Worm (Caenorhabditis elegans): ENCODE data around the gene K01A6.5.
A peak's percentile ranks its signal among the peaks of the same experiment; 100 is the strongest.

The K01A6.5 gene

DNA sequence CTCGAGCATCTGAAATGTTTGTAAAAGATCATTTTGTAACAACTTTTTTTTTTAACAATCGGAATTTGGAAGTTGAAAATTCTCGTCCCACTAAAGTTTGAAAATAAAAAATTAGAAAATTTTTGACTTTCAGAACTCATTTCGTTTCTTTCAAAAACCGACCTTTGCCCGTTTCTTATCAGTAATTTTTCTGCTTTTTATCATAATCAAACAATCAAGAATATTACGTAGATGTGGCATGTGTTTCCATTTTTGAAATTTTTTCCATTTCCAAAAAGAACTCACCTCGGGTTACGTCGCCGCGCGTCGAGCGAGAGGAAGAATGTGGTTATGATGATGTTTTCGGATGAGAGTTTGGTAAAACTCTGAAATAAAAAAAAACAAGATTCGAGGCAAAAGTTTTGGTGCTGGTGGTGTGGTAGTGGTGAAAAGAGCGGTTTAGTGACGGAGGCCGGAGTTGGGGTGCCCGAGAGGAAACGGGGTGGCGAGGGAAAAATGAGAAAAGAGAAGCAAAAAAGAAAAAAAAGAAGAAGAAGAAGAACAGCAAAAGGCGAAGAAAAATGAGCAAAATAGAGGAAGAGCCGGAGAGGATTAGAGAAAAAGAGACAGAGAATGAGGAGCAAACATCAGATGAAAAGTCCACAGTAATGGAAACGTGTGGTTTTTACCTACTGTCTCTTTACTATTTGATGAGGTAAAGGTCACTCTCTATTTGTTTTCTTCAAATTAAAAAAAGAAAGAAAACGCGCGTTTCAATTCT lies 18.4 kb downstream of the K01A6.5 start, which contains the start of gene T12A7.2:
Gene T12A7.2 (minus strand): TSS at position 412 of the 760 bp plus-strand sequence.
- TF ChIP-seq ztf-23 (GFP tag; IDR thresholded peaks at IDR 0.05), result no peak
- TF ChIP-seq ref-1 (GFP tag; conservative IDR thresholded peaks at IDR 0.05), result no peak
- TF ChIP-seq klf-2 (GFP tag; conservative IDR thresholded peaks at IDR 0.05), result no peak
- TF ChIP-seq cog-1 (tag; optimal IDR thresholded peaks at IDR 0.05), result no peak
- no peak for TF ChIP-seq T22C8.4 (GFP tag; IDR thresholded peaks at IDR 0.05)
- no peak for TF ChIP-seq med-1 (GFP tag; optimal IDR thresholded peaks at IDR 0.05; ENCODE audit: insufficient read depth)
- no peak for TF ChIP-seq flt-1 (GFP tag; IDR thresholded peaks at IDR 0.05)
- TF ChIP-seq tab-1 (GFP tag; IDR thresholded peaks at IDR 0.05), result no peak

DNA sequence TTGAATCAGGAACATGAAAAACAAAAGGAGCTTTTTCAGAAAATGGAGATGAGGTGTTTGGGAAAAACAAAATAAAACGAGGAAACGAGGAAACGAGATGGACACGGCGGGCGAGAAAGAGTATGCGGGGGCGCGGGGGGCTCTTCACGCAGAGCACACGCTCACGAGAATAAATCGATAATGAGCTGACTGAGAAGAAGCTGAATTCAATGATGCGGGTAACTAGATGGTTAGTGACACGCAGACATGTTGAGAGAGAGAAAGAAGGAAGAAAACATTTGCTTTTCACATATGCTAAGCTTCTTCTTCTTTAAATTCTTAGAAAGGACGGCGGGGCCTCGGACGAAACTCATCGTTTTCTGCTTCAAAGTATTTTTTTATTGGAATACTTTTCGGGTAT lies 23.0 kb downstream of the K01A6.5 start:
- TF ChIP-seq T22C8.4 (GFP tag; IDR thresholded peaks at IDR 0.05) (peak; percentile 73), flt-1 (GFP tag; IDR thresholded peaks at IDR 0.05) (no peak)

DNA sequence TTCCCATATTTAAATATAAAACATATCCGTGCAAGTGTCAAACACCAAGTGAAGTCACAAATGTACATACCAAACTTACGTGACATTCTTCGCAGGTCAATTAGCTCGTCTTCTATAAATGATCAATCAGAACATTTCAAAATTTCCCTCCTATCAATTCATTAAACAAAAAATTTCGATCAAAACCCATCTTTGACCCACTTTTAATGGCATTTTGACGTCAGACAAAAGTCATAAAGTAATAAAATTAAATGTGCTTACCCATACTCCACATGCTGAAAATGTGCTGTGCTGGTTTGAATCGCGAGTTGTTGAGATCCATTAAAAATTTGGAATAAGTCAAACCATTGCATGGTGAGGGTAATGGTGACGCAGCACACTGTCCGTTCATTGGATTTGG lies 27.3 kb downstream of the K01A6.5 start:
- no peak for TF ChIP-seq med-1 (GFP tag; optimal IDR thresholded peaks at IDR 0.05; ENCODE audit: insufficient read depth)

DNA sequence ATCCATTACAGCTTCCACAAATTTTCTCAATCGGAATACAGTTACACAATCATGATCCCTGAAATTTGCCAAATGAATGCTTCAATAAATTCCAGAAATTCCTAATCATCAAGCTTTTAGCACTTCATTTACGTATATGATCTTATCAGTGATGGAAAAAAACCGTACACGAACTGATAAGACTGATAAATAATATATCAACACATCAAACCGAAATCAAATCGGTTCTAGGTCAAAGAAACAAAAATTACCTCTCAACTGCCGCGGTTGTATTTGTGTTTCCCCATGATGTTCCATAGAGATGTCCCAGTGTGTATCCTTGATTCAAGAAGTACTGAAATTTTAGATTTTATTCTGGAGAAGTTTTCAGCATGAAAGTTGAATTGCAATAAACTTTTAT lies 28.6 kb downstream of the K01A6.5 start:
- TF ChIP-seq klf-2 (GFP tag; conservative IDR thresholded peaks at IDR 0.05), result no peak
- no peak for TF ChIP-seq tab-1 (GFP tag; IDR thresholded peaks at IDR 0.05)
- TF ChIP-seq cog-1 (tag; optimal IDR thresholded peaks at IDR 0.05), result no peak
- no peak for TF ChIP-seq ref-1 (GFP tag; conservative IDR thresholded peaks at IDR 0.05)
- TF ChIP-seq ztf-23 (GFP tag; IDR thresholded peaks at IDR 0.05), result no peak
- no peak for TF ChIP-seq flt-1 (GFP tag; IDR thresholded peaks at IDR 0.05)
- TF ChIP-seq ztf-29 (GFP tag; IDR thresholded peaks at IDR 0.05), result no peak
- no peak for TF ChIP-seq T22C8.4 (GFP tag; IDR thresholded peaks at IDR 0.05)
- TF ChIP-seq med-1 (GFP tag; optimal IDR thresholded peaks at IDR 0.05; ENCODE audit: insufficient read depth), result no peak

DNA sequence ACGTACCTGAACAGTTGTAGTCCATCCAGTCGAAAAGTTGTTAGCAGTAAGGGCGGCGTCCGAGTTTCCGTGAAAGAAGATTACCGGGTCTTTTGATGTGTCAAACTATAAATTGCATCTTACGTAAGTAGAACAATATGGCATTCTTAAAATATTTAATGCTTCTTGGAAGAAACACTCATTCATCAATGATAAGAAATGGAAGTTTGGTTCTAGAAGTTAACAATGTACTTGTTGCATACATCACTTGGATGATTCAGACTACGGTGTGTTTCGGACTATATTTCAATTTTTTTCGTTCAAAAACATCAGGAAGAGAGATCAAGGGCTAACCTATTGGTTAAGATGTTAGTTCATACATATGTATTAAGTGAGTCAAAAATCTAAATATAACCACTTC lies 29.6 kb downstream of the K01A6.5 start:
- TF ChIP-seq ref-1 (GFP tag; conservative IDR thresholded peaks at IDR 0.05) (no peak), ztf-29 (GFP tag; IDR thresholded peaks at IDR 0.05) (no peak), cog-1 (tag; optimal IDR thresholded peaks at IDR 0.05) (no peak), tab-1 (GFP tag; IDR thresholded peaks at IDR 0.05) (no peak), klf-2 (GFP tag; conservative IDR thresholded peaks at IDR 0.05) (no peak), ztf-23 (GFP tag; IDR thresholded peaks at IDR 0.05) (no peak), med-1 (GFP tag; optimal IDR thresholded peaks at IDR 0.05; ENCODE audit: insufficient read depth) (no peak), flt-1 (GFP tag; IDR thresholded peaks at IDR 0.05) (no peak), T22C8.4 (GFP tag; IDR thresholded peaks at IDR 0.05) (no peak)

DNA sequence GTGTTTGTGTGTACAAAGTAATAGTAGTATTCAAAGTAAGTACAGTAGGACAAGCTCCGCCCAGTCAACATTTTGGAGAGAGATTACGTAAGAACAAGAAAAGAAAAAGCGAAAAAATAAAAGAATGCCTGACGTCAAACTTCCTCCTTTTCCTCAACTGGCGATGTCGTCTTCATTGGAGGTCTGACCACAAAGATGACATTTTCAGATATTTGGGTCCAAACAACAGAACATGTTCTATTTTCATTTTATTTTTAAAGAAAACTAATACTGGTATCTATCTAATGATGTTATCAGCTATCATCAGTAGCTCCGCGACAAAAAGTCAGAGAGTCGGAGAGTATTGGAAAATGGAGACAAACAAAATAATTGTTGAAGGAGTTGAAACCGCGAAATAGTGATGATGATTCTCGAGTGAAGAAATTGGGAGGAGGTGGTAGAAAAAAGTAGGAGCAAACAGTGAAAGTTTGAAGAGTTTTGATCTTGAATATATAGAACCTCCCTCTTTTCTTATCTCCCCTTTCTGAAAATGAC lies 31.3 kb downstream of the K01A6.5 start, which contains the start of gene lips-5:
Gene lips-5 (minus strand): TSS at position 51 of the 534 bp plus-strand sequence.
- TF ChIP-seq T22C8.4 (GFP tag; IDR thresholded peaks at IDR 0.05), result no peak
- TF ChIP-seq med-1 (GFP tag; optimal IDR thresholded peaks at IDR 0.05; ENCODE audit: insufficient read depth), result no peak
- TF ChIP-seq ref-1 (GFP tag; conservative IDR thresholded peaks at IDR 0.05), result no peak
- TF ChIP-seq klf-2 (GFP tag; conservative IDR thresholded peaks at IDR 0.05), result no peak
- no peak for TF ChIP-seq cog-1 (tag; optimal IDR thresholded peaks at IDR 0.05)
- no peak for TF ChIP-seq tab-1 (GFP tag; IDR thresholded peaks at IDR 0.05)
- TF ChIP-seq ztf-23 (GFP tag; IDR thresholded peaks at IDR 0.05), result no peak
- TF ChIP-seq flt-1 (GFP tag; IDR thresholded peaks at IDR 0.05), result no peak

DNA sequence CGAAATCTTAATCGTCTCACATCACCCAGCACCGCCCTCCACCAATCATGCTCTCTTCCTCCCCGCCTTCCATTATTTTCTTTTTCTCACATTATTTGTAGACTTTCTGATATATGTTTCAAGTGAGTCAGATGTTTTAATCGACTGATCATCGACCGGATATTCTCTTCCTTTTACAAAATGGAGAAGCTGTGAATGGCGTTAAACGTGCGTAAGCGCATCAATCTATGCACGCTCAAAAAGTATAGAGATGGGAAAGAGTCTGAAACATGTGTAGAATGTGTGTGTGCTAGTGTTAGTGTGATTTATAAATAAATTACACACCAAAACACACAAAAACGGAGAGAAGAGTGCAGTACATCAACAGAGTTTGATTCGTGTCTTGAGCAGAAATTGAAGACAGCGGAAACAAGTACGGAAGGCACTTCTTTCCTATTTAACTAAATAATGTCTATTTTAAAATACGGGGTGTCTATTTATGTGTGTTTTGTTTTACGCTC lies 34.5 kb downstream of the K01A6.5 start:
- TF ChIP-seq tab-1 (GFP tag; IDR thresholded peaks at IDR 0.05) (no peak), ztf-29 (GFP tag; IDR thresholded peaks at IDR 0.05) (no peak), cog-1 (tag; optimal IDR thresholded peaks at IDR 0.05) (no peak), ref-1 (GFP tag; conservative IDR thresholded peaks at IDR 0.05) (no peak), klf-2 (GFP tag; conservative IDR thresholded peaks at IDR 0.05) (no peak), flt-1 (GFP tag; IDR thresholded peaks at IDR 0.05) (no peak), T22C8.4 (GFP tag; IDR thresholded peaks at IDR 0.05) (no peak), ztf-23 (GFP tag; IDR thresholded peaks at IDR 0.05) (no peak), med-1 (GFP tag; optimal IDR thresholded peaks at IDR 0.05; ENCODE audit: insufficient read depth) (no peak)

DNA sequence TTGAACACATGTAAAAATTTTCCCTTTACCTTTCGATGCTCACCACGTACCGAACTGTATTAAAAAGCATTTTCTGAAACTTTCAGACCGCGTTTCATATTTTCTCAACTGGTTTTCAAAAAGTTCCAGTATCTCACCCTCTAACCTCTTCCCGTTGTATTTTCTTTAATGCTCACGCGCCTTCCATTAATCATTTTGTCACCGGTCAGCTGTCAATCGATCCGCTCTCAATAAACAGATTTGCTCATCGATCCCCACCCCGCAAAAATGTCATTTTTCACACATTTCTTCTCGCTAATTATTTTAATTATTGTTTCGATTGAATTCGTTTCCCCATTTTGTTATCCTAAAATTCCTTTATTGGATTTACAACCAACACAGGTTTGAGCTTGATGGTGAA lies 36.5 kb downstream of the K01A6.5 start, which contains the start of gene lpr-2:
Gene lpr-2 (plus strand): TSS at position 189 of the 400 bp plus-strand sequence.
- TF ChIP-seq klf-2 (GFP tag; conservative IDR thresholded peaks at IDR 0.05) (no peak), med-1 (GFP tag; optimal IDR thresholded peaks at IDR 0.05; ENCODE audit: insufficient read depth) (no peak), ztf-29 (GFP tag; IDR thresholded peaks at IDR 0.05) (no peak), cog-1 (tag; optimal IDR thresholded peaks at IDR 0.05) (no peak), tab-1 (GFP tag; IDR thresholded peaks at IDR 0.05) (no peak), ref-1 (GFP tag; conservative IDR thresholded peaks at IDR 0.05) (no peak), flt-1 (GFP tag; IDR thresholded peaks at IDR 0.05) (no peak), T22C8.4 (GFP tag; IDR thresholded peaks at IDR 0.05) (no peak)

DNA sequence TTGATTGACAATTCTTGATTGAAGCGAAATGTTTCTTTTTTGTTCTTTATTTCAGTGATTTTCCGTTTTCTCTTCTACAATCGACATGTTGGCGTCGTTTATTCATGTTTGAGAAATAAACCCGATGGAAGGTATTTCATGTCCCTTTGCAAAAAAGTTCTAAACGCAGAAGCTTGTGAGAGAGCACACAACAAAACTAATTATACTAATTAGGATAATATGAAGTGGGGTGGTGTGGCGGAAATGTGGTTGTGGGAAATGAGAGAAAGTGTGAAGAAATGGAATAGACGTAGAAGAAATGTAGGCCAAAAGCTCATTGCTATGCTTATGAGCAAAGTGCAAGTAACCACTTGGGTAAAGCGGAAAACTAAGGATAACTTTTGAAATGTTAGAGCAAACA lies 40.3 kb downstream of the K01A6.5 start:
- no peak for TF ChIP-seq ztf-29 (GFP tag; IDR thresholded peaks at IDR 0.05)
- TF ChIP-seq flt-1 (GFP tag; IDR thresholded peaks at IDR 0.05), result no peak
- no peak for TF ChIP-seq ref-1 (GFP tag; conservative IDR thresholded peaks at IDR 0.05)
- TF ChIP-seq klf-2 (GFP tag; conservative IDR thresholded peaks at IDR 0.05), result no peak
- TF ChIP-seq T22C8.4 (GFP tag; IDR thresholded peaks at IDR 0.05), result no peak
- TF ChIP-seq cog-1 (tag; optimal IDR thresholded peaks at IDR 0.05), result no peak
- no peak for TF ChIP-seq ztf-23 (GFP tag; IDR thresholded peaks at IDR 0.05)
- TF ChIP-seq med-1 (GFP tag; optimal IDR thresholded peaks at IDR 0.05; ENCODE audit: insufficient read depth), result no peak
- no peak for TF ChIP-seq tab-1 (GFP tag; IDR thresholded peaks at IDR 0.05)

Data from whole organism, midembryonic.